Fruit fly (Drosophila melanogaster): ENCODE data around the gene CG34178.

Gene CG34178

dm6 chr2L:4454009-4454689, 20.4 kb downstream of the CG34178 start, which contains the start of the genes Secp43 and ND-B8 (continued):
- TF ChIP-seq kay (GFP tag; optimal IDR thresholded peaks at IDR 0.05) = no peak
- peak; percentile 44; the same call in 1 of the 2 replicates for TF ChIP-seq sna (GFP tag; IDR thresholded peaks at IDR 0.05; ENCODE audit: partially characterized antibody)
- TF ChIP-seq CG2129 (GFP tag; IDR thresholded peaks at IDR 0.05; ENCODE audit: partially characterized antibody) = 0 out of 2 replicates have a peak, but pooled peaks have one; percentile 29
- TF ChIP-seq Optix (GFP tag; IDR thresholded peaks at IDR 0.05) = no peak
- TF ChIP-seq CG17361 (GFP tag; IDR thresholded peaks at IDR 0.05) = no peak
- TF ChIP-seq CG7987 (GFP tag; optimal IDR thresholded peaks at IDR 0.05) = no peak
- TF ChIP-seq Hr39 (optimal IDR thresholded peaks at IDR 0.05) = no peak
- TF ChIP-seq NFAT (GFP tag; IDR thresholded peaks at IDR 0.05) = no peak
- TF ChIP-seq Hr78 (GFP tag; optimal IDR thresholded peaks at IDR 0.05) = no peak
- TF ChIP-seq CG12071 (GFP tag; optimal IDR thresholded peaks at IDR 0.05) = no peak
- no peak for TF ChIP-seq CG32532 (GFP tag; IDR thresholded peaks at IDR 0.05)
- TF ChIP-seq Deaf1 (tag; optimal IDR thresholded peaks at IDR 0.05) = no peak
- TF ChIP-seq CG10959 (GFP tag; IDR thresholded peaks at IDR 0.05) = no peak
- no peak for TF ChIP-seq Asciz (GFP tag; optimal IDR thresholded peaks at IDR 0.05)
- TF ChIP-seq CG17568 (GFP tag; optimal IDR thresholded peaks at IDR 0.05) = no peak
- TF ChIP-seq BEAF-32 (GFP tag; optimal IDR thresholded peaks at IDR 0.05) = peak; percentile 83
- TF ChIP-seq Sox102F (GFP tag; optimal IDR thresholded peaks at IDR 0.05) = no peak
- no peak for TF ChIP-seq peb (GFP tag; IDR thresholded peaks at IDR 0.05)
- TF ChIP-seq insv (GFP tag; optimal IDR thresholded peaks at IDR 0.05) = peak in 1 of 2 experiments; percentile 18
- TF ChIP-seq ab (GFP tag; optimal IDR thresholded peaks at IDR 0.05) = no peak
- TF ChIP-seq unc-4 (GFP tag; IDR thresholded peaks at IDR 0.05; ENCODE audit: partially characterized antibody) = peak; percentile 78
- no peak for TF ChIP-seq bowl (GFP tag; IDR thresholded peaks at IDR 0.05)
- TF ChIP-seq nmo (GFP tag; optimal IDR thresholded peaks at IDR 0.05) = peak; percentile 37
- TF ChIP-seq CG6654 (GFP tag; optimal IDR thresholded peaks at IDR 0.05) = no peak
- TF ChIP-seq ato (GFP tag; IDR thresholded peaks at IDR 0.05; ENCODE audit: partially characterized antibody) = peak; percentile 77
- TF ChIP-seq CG11398 (GFP tag; optimal IDR thresholded peaks at IDR 0.05) = no peak
- no peak for TF ChIP-seq CG16779 (GFP tag; IDR thresholded peaks at IDR 0.05)
- TF ChIP-seq ewg (GFP tag; optimal IDR thresholded peaks at IDR 0.05) = peak; percentile 4
- TF ChIP-seq Bteb2 (GFP tag; optimal IDR thresholded peaks at IDR 0.05) = no peak
- peak; percentile 82 for TF ChIP-seq CG13287 (GFP tag; IDR thresholded peaks at IDR 0.05; ENCODE audit: partially characterized antibody)
- no peak for TF ChIP-seq Chrac-16 (GFP tag; optimal IDR thresholded peaks at IDR 0.05)
- no peak for TF ChIP-seq Fer3 (tag; optimal IDR thresholded peaks at IDR 0.05)
- no peak for TF ChIP-seq CG3163 (GFP tag; optimal IDR thresholded peaks at IDR 0.05)
- TF ChIP-seq CoRest (tag; optimal IDR thresholded peaks at IDR 0.05) = peak; percentile 36
- TF ChIP-seq B-H2 (GFP tag; optimal IDR thresholded peaks at IDR 0.05) = peak; percentile 74
- TF ChIP-seq CG13775 (GFP tag; optimal IDR thresholded peaks at IDR 0.05) = no peak
- TF ChIP-seq nau (GFP tag; optimal IDR thresholded peaks at IDR 0.05) = no peak
- TF ChIP-seq btn (GFP tag; optimal IDR thresholded peaks at IDR 0.05) = no peak
- TF ChIP-seq hbn (GFP tag; IDR thresholded peaks at IDR 0.05; ENCODE audit: partially characterized antibody) = peak; percentile 57
- no peak for TF ChIP-seq Taf1 (GFP tag; IDR thresholded peaks at IDR 0.05)
- peak; percentile 80 for TF ChIP-seq amos (GFP tag; IDR thresholded peaks at IDR 0.05; ENCODE audit: partially characterized antibody)
- TF ChIP-seq Hmx (GFP tag; optimal IDR thresholded peaks at IDR 0.05) = no peak
- TF ChIP-seq CG1602 (GFP tag; optimal IDR thresholded peaks at IDR 0.05) = no peak
- TF ChIP-seq corto (GFP tag; optimal IDR thresholded peaks at IDR 0.05) = no peak
- TF ChIP-seq vfl (GFP tag; optimal IDR thresholded peaks at IDR 0.05) = no peak
- no peak for TF ChIP-seq CG8478 (optimal IDR thresholded peaks at IDR 0.05)
- TF ChIP-seq tgo (GFP tag; IDR thresholded peaks at IDR 0.05) = no peak
- TF ChIP-seq CG31224 (GFP tag; IDR thresholded peaks at IDR 0.05) = no peak
- TF ChIP-seq B-H1 (GFP tag; IDR thresholded peaks at IDR 0.05) = no peak
- no peak for TF ChIP-seq ttk (GFP tag; IDR thresholded peaks at IDR 0.05)
